Worm (Caenorhabditis elegans) whole organism, young adult: ENCODE data around the gene rfk-1.
A peak's percentile ranks its signal among the peaks of the same experiment; 100 is the strongest.

ENCODE experiments used
- C06A6.2 ChIP-seq: fragments of 200-800 bp; sonication (Bioruptor generic); conservative IDR thresholded peaks from 2 replicates; pipeline ENCODE4 v1.3.6; 2022; ENCODE audit warnings: missing genetic modification characterization, missing compliant biosample characterization
- C17E4.6 ChIP-seq: fragments of 200-800 bp; sonication (Bioruptor generic); IDR thresholded peaks from 2 replicates; pipeline ENCODE4 v1.3.6; 2022; ENCODE audit warnings: missing genetic modification reagents, missing genetic modification characterization, missing compliant biosample characterization
- F33H1.4 ChIP-seq: fragments of 200-800 bp; sonication (Bioruptor generic); IDR thresholded peaks from 2 replicates; pipeline ENCODE4 v1.3.6; 2022; ENCODE audit warnings: missing genetic modification reagents, missing genetic modification characterization, missing compliant biosample characterization
- F49E8.2 ChIP-seq: sonication (generic microtip); optimal IDR thresholded peaks from 3 replicates; lab custom pipeline; 2017; ENCODE audit warnings: missing genetic modification characterization, mild to moderate bottlenecking, missing compliant biosample characterization, antibody characterized with exemption, moderate library complexity; ENCODE audit not compliant: insufficient read depth
- F57C9.4 ChIP-seq: sonication (generic microtip); optimal IDR thresholded peaks from 2 replicates; lab custom pipeline; 2017; ENCODE audit warnings: mild to moderate bottlenecking, missing genetic modification characterization, missing compliant biosample characterization
- K11D2.4 ChIP-seq: fragments of 200-800 bp; sonication (Bioruptor generic); IDR thresholded peaks from 2 replicates; pipeline ENCODE4 v1.3.6; 2022; ENCODE audit warnings: missing genetic modification reagents, missing genetic modification characterization, missing compliant biosample characterization
- K12H6.12 ChIP-seq: fragments of 200-800 bp; sonication (Bioruptor generic); optimal IDR thresholded peaks from 2 replicates; lab custom pipeline; 2018; ENCODE audit warnings: mild to moderate bottlenecking, missing genetic modification characterization, missing compliant biosample characterization
- T26A5.8 ChIP-seq: sonication (generic microtip); optimal IDR thresholded peaks from 2 replicates; lab custom pipeline; 2016; ENCODE audit warnings: missing genetic modification characterization, missing compliant biosample characterization
- Y67H2A.10 ChIP-seq: fragments of 200-800 bp; sonication (Bioruptor generic); conservative IDR thresholded peaks from 2 replicates; pipeline ENCODE4 v1.3.6; 2022; ENCODE audit warnings: missing genetic modification reagents, missing genetic modification characterization, missing compliant biosample characterization
- Y79H2A.3 ChIP-seq: fragments of 200-800 bp; sonication (Bioruptor generic); conservative IDR thresholded peaks from 2 replicates; pipeline ENCODE4 v1.3.6; 2022; ENCODE audit warnings: missing genetic modification reagents, missing genetic modification characterization, missing compliant biosample characterization
- Y95B8A.8 ChIP-seq: fragments of 200-800 bp; sonication (Bioruptor generic); IDR thresholded peaks from 2 replicates; pipeline ENCODE4 v1.3.6; 2022; ENCODE audit warnings: missing genetic modification reagents, missing genetic modification characterization, missing compliant biosample characterization
- aptf-3 ChIP-seq: fragments of 200-800 bp; sonication (Bioruptor generic); IDR thresholded peaks from 2 replicates; pipeline ENCODE4 v1.3.6; 2022; ENCODE audit warnings: missing genetic modification characterization, missing compliant biosample characterization
- bed-1 ChIP-seq: fragments of 200-800 bp; sonication (Bioruptor generic); IDR thresholded peaks from 2 replicates; pipeline ENCODE4 v1.3.6; 2022; ENCODE audit warnings: missing genetic modification reagents, missing genetic modification characterization, missing compliant biosample characterization
- cebp-1 ChIP-seq, 2 experiments: fragments of 200-800 bp in 1 of 2; sonication (Bioruptor generic) in 1 of 2; sonication (generic microtip) in 1 of 2; IDR thresholded peaks in 1 of 2; optimal IDR thresholded peaks in 1 of 2; 2 replicates each; pipeline versions ENCODE4 v1.3.6 to Lab custom; 2017 to 2022; ENCODE audit warnings: missing compliant biosample characterization in 2 of 2, missing genetic modification characterization in 2 of 2, mild to moderate bottlenecking in 1 of 2, missing genetic modification reagents in 1 of 2, moderate library complexity in 1 of 2
- ceh-100 ChIP-seq: fragments of 200-800 bp; sonication (Bioruptor generic); IDR thresholded peaks from 2 replicates; pipeline ENCODE4 v1.3.6; 2022; ENCODE audit warnings: missing genetic modification reagents, missing genetic modification characterization, missing compliant biosample characterization
- ceh-27 ChIP-seq: fragments of 200-800 bp; sonication (Bioruptor generic); optimal IDR thresholded peaks from 2 replicates; lab custom pipeline; 2018; ENCODE audit warnings: mild to moderate bottlenecking, missing genetic modification characterization, moderate library complexity, missing compliant biosample characterization
- ceh-40 ChIP-seq: fragments of 200-800 bp; sonication (Bioruptor generic); IDR thresholded peaks from 2 replicates; pipeline ENCODE4 v1.3.6; 2022; ENCODE audit warnings: missing genetic modification characterization, missing compliant biosample characterization
- chd-7 ChIP-seq: sonication (generic microtip); optimal IDR thresholded peaks from 2 replicates; lab custom pipeline; 2016; ENCODE audit warnings: mild to moderate bottlenecking, missing genetic modification characterization, moderate library complexity, missing compliant biosample characterization
- die-1 ChIP-seq: sonication (generic microtip); optimal IDR thresholded peaks from 2 replicates; lab custom pipeline; 2016; ENCODE audit warnings: missing genotype, mild to moderate bottlenecking, missing genetic modification characterization, missing compliant biosample characterization
- egrh-3 ChIP-seq: fragments of 200-800 bp; sonication (Bioruptor generic); IDR thresholded peaks from 2 replicates; pipeline ENCODE4 v1.3.6; 2022; ENCODE audit warnings: missing genetic modification reagents, missing genetic modification characterization, missing compliant biosample characterization
- fkh-3 ChIP-seq: sonication (generic microtip); optimal IDR thresholded peaks from 2 replicates; lab custom pipeline; 2016; ENCODE audit warnings: mild to moderate bottlenecking, missing genetic modification characterization, missing compliant biosample characterization
- him-1 ChIP-seq: sonication (generic microtip); optimal IDR thresholded peaks from 2 replicates; lab custom pipeline; 2016; ENCODE audit warnings: missing genotype, missing genetic modification reagents, missing genetic modification characterization, missing compliant biosample characterization
- hmg-1.2 ChIP-seq: fragments of 200-800 bp; sonication (Bioruptor generic); IDR thresholded peaks from 2 replicates; pipeline ENCODE4 v1.3.6; 2022; ENCODE audit warnings: missing genetic modification reagents, missing genetic modification characterization, missing compliant biosample characterization
- lsl-1 ChIP-seq: fragments of 200-800 bp; sonication (Bioruptor generic); optimal IDR thresholded peaks from 2 replicates; lab custom pipeline; 2018; ENCODE audit warnings: mild to moderate bottlenecking, missing genetic modification characterization, moderate library complexity, missing compliant biosample characterization
- madf-10 ChIP-seq: sonication (generic microtip); optimal IDR thresholded peaks from 2 replicates; lab custom pipeline; 2016; ENCODE audit warnings: mild to moderate bottlenecking, missing genetic modification characterization, missing compliant biosample characterization
- madf-6 ChIP-seq: fragments of 200-800 bp; sonication (Bioruptor generic); IDR thresholded peaks from 2 replicates; pipeline ENCODE4 v1.3.6; 2022; ENCODE audit warnings: missing genetic modification reagents, missing genetic modification characterization, missing compliant biosample characterization
- mel-28 ChIP-seq: sonication (generic microtip); optimal IDR thresholded peaks from 2 replicates; lab custom pipeline; 2016; ENCODE audit warnings: borderline replicate concordance, mild to moderate bottlenecking, missing genetic modification characterization, missing compliant biosample characterization
- mes-4 ChIP-seq: sonication (generic microtip); optimal IDR thresholded peaks from 2 replicates; lab custom pipeline; 2016; ENCODE audit warnings: missing genotype, missing genetic modification characterization, missing compliant biosample characterization
- mxl-1 ChIP-seq: sonication (generic microtip); optimal IDR thresholded peaks from 2 replicates; lab custom pipeline; 2016; ENCODE audit warnings: missing genetic modification characterization, missing compliant biosample characterization
- nfya-1 ChIP-seq: sonication (generic microtip); optimal IDR thresholded peaks from 2 replicates; lab custom pipeline; 2017; ENCODE audit warnings: antibody characterized with exemption, missing compliant biosample characterization, missing genetic modification characterization, borderline replicate concordance; ENCODE audit not compliant: insufficient read depth
- nfya-2 ChIP-seq: fragments of 200-800 bp; sonication (Bioruptor generic); IDR thresholded peaks from 2 replicates; pipeline ENCODE4 v1.3.6; 2022; ENCODE audit warnings: missing genetic modification reagents, missing genetic modification characterization, missing compliant biosample characterization
- nfyb-1 ChIP-seq: fragments of 200-800 bp; sonication (Bioruptor generic); IDR thresholded peaks from 2 replicates; pipeline ENCODE4 v1.3.6; 2022; ENCODE audit warnings: missing genetic modification reagents, missing genetic modification characterization, missing compliant biosample characterization
- nhr-120 ChIP-seq: fragments of 200-800 bp; sonication (Bioruptor generic); IDR thresholded peaks from 2 replicates; pipeline ENCODE4 v1.3.6; 2022; ENCODE audit warnings: missing genetic modification characterization, missing compliant biosample characterization
- nhr-179 ChIP-seq: sonication (generic microtip); optimal IDR thresholded peaks from 2 replicates; lab custom pipeline; 2016; ENCODE audit warnings: mild to moderate bottlenecking, missing genetic modification characterization, missing compliant biosample characterization
- nhr-27 ChIP-seq: fragments of 200-800 bp; sonication (Bioruptor generic); optimal IDR thresholded peaks from 2 replicates; lab custom pipeline; 2018; ENCODE audit warnings: mild to moderate bottlenecking, missing genetic modification characterization, moderate library complexity, missing compliant biosample characterization
- nhr-80 ChIP-seq: sonication (generic microtip); optimal IDR thresholded peaks from 2 replicates; lab custom pipeline; 2016; ENCODE audit warnings: missing genetic modification characterization, missing compliant biosample characterization
- nhr-90 ChIP-seq: sonication (generic microtip); optimal IDR thresholded peaks from 2 replicates; lab custom pipeline; 2016; ENCODE audit warnings: missing genotype, mild to moderate bottlenecking, missing genetic modification characterization, missing compliant biosample characterization
- snpc-1.1 ChIP-seq: sonication (generic microtip); optimal IDR thresholded peaks from 2 replicates; lab custom pipeline; 2017; ENCODE audit warnings: missing genetic modification characterization, mild to moderate bottlenecking, missing compliant biosample characterization, antibody characterized with exemption, moderate library complexity, missing genotype, missing genetic modification reagents; ENCODE audit not compliant: insufficient read depth
- snpc-1.3 ChIP-seq: sonication (generic microtip); optimal IDR thresholded peaks from 2 replicates; lab custom pipeline; 2017; ENCODE audit warnings: missing genetic modification characterization, mild to moderate bottlenecking, missing compliant biosample characterization, antibody characterized with exemption, moderate library complexity, missing genotype, missing genetic modification reagents; ENCODE audit not compliant: insufficient read depth
- snpc-4 ChIP-seq, 5 experiments: fragments of 150-350 bp in 1 of 5; sonication (generic microtip) in 4 of 5; optimal IDR thresholded peaks; 2 replicates each; lab custom pipeline; 2014 to 2018; ENCODE audit warnings: missing genetic modification characterization in 5 of 5, missing biosample characterization in 3 of 5, antibody characterized with exemption in 2 of 5, mild to moderate bottlenecking in 2 of 5, missing compliant biosample characterization in 2 of 5, missing genotype in 2 of 5, moderate library complexity in 2 of 5, missing genetic modification reagents in 1 of 5
- tbp1 ChIP-seq: fragments of 200-800 bp; sonication (Bioruptor generic); optimal IDR thresholded peaks from 2 replicates; lab custom pipeline; 2018; ENCODE audit warnings: mild to moderate bottlenecking, missing genetic modification characterization, missing compliant biosample characterization
- unc-130 ChIP-seq: sonication (generic microtip); optimal IDR thresholded peaks from 2 replicates; lab custom pipeline; 2016; ENCODE audit warnings: missing genetic modification reagents, missing genetic modification characterization, missing compliant biosample characterization
- xnd-1 ChIP-seq: sonication (generic microtip); optimal IDR thresholded peaks from 2 replicates; lab custom pipeline; 2016; ENCODE audit warnings: missing genotype, missing genetic modification reagents, missing genetic modification characterization, missing compliant biosample characterization
- ztf-18 ChIP-seq: sonication (generic microtip); optimal IDR thresholded peaks from 2 replicates; lab custom pipeline; 2016; ENCODE audit warnings: missing genotype, mild to moderate bottlenecking, missing genetic modification characterization, missing compliant biosample characterization
- ztf-26 ChIP-seq: sonication (generic microtip); optimal IDR thresholded peaks from 2 replicates; lab custom pipeline; 2017; ENCODE audit warnings: missing genetic modification characterization, missing compliant biosample characterization
- ztf-3 ChIP-seq: fragments of 200-800 bp; sonication (Bioruptor generic); optimal IDR thresholded peaks from 2 replicates; lab custom pipeline; 2018; ENCODE audit warnings: mild to moderate bottlenecking, missing genetic modification characterization, missing compliant biosample characterization

Gene rfk-1

DNA sequence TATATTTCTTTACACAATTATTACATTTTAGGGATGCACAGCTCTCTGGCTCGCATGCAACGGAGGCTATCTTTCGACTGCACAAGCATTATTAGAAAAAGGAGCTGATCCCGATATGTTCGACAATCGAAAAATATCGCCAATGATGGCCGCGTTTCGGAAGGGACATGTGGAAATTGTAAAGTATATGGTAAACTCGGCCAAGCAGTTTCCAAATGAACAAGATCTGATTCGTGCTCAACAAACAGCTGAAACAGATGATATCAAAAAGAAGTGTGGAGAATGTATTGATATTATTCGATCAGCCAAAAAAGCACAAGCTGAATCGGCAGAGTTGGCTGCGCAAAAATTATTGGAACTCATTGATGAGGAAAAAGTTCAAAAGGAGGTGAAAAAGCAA is 26.4 kb downstream of the rfk-1 start:
- no peak for TF ChIP-seq ceh-40 (GFP tag; lab: Robert Waterston, UW)
- no peak for TF ChIP-seq C06A6.2
- no peak for TF ChIP-seq nfya-1
- TF ChIP-seq snpc-4 (GFP tag; optimal IDR thresholded peaks at IDR 0.05; lab: Kevin White, UChicago): no peak
- TF ChIP-seq snpc-4 (tag; optimal IDR thresholded peaks at IDR 0.05; lab: Kevin White, UChicago): no peak
- no peak for TF ChIP-seq mxl-1
- TF ChIP-seq Y79H2A.3: no peak
- no peak for TF ChIP-seq nfyb-1 (GFP tag; lab: Robert Waterston, UW)
- no peak for TF ChIP-seq egrh-3 (GFP tag; lab: Robert Waterston, UW)
- TF ChIP-seq aptf-3: no peak
- no peak for TF ChIP-seq mes-4
- TF ChIP-seq ztf-3 (GFP tag; lab: Kevin White, UChicago): no peak
- TF ChIP-seq him-1 (tag; lab: Kevin White, UChicago): no peak
- no peak for TF ChIP-seq madf-10 (tag; lab: Kevin White, UChicago)
- TF ChIP-seq ceh-100 (GFP tag; lab: Robert Waterston, UW): no peak
- no peak for TF ChIP-seq fkh-3 (tag; lab: Kevin White, UChicago)
- no peak for TF ChIP-seq T26A5.8
- TF ChIP-seq nhr-27 (tag; lab: Kevin White, UChicago): no peak
- TF ChIP-seq C17E4.6 (GFP tag; lab: Robert Waterston, UW): no peak
- no peak for TF ChIP-seq nhr-90

DNA sequence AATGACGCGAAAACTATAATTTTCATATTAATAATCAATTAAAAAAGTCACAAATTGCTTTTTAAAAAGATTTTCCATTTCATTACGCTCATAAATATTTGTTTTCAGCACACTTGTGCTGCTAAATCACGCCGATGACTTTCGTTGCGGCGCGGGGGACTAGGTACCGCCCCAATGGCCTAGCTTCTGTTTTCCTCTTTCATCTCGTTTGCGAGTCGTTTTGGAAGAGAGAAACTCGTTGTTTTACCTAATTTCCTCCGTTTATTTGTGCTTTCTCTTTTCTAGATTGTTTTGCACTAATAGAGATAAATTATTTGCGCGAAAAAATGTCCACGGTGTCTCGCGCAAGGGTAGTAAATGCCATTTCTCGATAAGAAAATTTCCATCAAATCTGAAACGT is 28.2 kb downstream of the rfk-1 start:
- 0 out of 2 replicates have a peak, but pooled peaks have one; percentile 0 for TF ChIP-seq Y67H2A.10
- no peak for TF ChIP-seq nhr-179 (tag; lab: Kevin White, UChicago)
- peak; percentile 5 for TF ChIP-seq snpc-4 (GFP tag; optimal IDR thresholded peaks at IDR 0.05; lab: Kevin White, UChicago)
- TF ChIP-seq snpc-4 (tag; optimal IDR thresholded peaks at IDR 0.05; lab: Kevin White, UChicago): no peak
- peak; percentile 59 for TF ChIP-seq ztf-18 (tag; lab: Kevin White, UChicago)
- TF ChIP-seq cebp-1 (GFP tag; IDR thresholded peaks at IDR 0.05; lab: Robert Waterston, UW): no peak
- peak; percentile 3 for TF ChIP-seq cebp-1 (tag; optimal IDR thresholded peaks at IDR 0.05; lab: Kevin White, UChicago)
- TF ChIP-seq bed-1: no peak
- TF ChIP-seq, all 124 proteins: peak for 4

DNA sequence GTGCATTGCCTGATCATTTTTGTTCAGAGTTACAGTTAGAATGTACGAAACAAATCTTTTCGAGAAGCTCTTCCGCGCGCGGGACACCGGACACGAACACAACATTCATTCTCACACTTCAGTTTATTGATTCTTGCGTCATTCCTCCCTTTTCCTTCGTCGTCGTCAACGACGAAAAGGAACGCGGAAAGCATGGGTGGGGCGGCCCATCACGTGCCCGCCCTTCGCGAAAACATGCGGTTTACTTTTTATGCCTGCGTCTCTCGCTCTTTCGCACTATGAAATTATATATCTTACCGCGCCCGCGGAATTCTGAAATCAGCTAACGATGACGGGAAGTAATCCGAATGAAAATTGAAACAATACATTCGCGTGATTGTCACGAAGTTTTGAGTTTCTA is 28.7 kb downstream of the rfk-1 start:
- TF ChIP-seq snpc-1.1 (tag; lab: Kevin White, UChicago) (no peak), xnd-1 (tag; lab: Kevin White, UChicago) (peak; percentile 67), ztf-26 (tag; lab: Kevin White, UChicago) (peak; percentile 27), F33H1.4 (GFP tag; lab: Robert Waterston, UW) (peak; percentile 15; the same call in 1 of the 2 replicates), F49E8.2 (tag; lab: Kevin White, UChicago) (no peak), K12H6.12 (tag; lab: Kevin White, UChicago) (no peak), nfyb-1 (GFP tag; lab: Robert Waterston, UW) (no peak), chd-7 (tag; lab: Kevin White, UChicago) (peak; percentile 1), nhr-120 (GFP tag; lab: Robert Waterston, UW) (no peak), snpc-1.3 (no peak), F57C9.4 (tag; lab: Kevin White, UChicago) (no peak), K11D2.4 (GFP tag; lab: Robert Waterston, UW) (no peak), nfya-2 (GFP tag; lab: Robert Waterston, UW) (no peak), mel-28 (tag; lab: Kevin White, UChicago) (no peak), Y95B8A.8 (no peak; the same call in 1 of the 2 replicates), hmg-1.2 (GFP tag; lab: Robert Waterston, UW) (peak; percentile 72), madf-6 (GFP tag; lab: Robert Waterston, UW) (peak; percentile 80), nhr-80 (peak; percentile 1), unc-130 (GFP tag; lab: Kevin White, UChicago) (no peak), tbp1 (GFP tag; lab: Kevin White, UChicago) (no peak), ceh-27 (GFP tag; lab: Kevin White, UChicago) (no peak), lsl-1 (GFP tag; lab: Kevin White, UChicago) (no peak), ztf-18 (tag; lab: Kevin White, UChicago) (no peak), die-1 (no peak)
